Worm (Caenorhabditis elegans): ENCODE measurements around the gene C08B6.6.

ce11 chrV:10096932-10097331 is 26.5 kb upstream of the C08B6.6 start:
- TF ChIP-seq ztf-23 (GFP tag; IDR thresholded peaks at IDR 0.05): no peak
- TF ChIP-seq ztf-29 (GFP tag; IDR thresholded peaks at IDR 0.05): no peak
- TF ChIP-seq tab-1 (GFP tag; IDR thresholded peaks at IDR 0.05): no peak
- no peak for TF ChIP-seq cog-1 (tag; optimal IDR thresholded peaks at IDR 0.05)
- TF ChIP-seq T22C8.4 (GFP tag; IDR thresholded peaks at IDR 0.05): no peak

Measured in whole organism, midembryonic.